Fruit fly (Drosophila melanogaster) whole organism, embryonic: ENCODE results near the gene CG34001.

ENCODE experiments used
- ATbp ChIP-seq: fragments of 200-800 bp; sonication (Bioruptor generic); optimal IDR thresholded peaks from 2 replicates; lab custom pipeline; 2017; ENCODE audit warnings: missing biosample characterization, mild to moderate bottlenecking, missing genetic modification characterization, missing genetic modification reagents
- B-H1 ChIP-seq: fragments of 200-800 bp; sonication (Bioruptor generic); IDR thresholded peaks from 3 replicates; pipeline ENCODE4 v1.3.6; 2022; ENCODE audit warnings: missing biosample characterization, missing genetic modification characterization
- B-H2 ChIP-seq: fragments of 200-800 bp; sonication (Bioruptor generic); optimal IDR thresholded peaks from 2 replicates; lab custom pipeline; 2018; ENCODE audit warnings: missing biosample characterization, mild to moderate bottlenecking, missing genetic modification characterization
- CG10274 ChIP-seq: fragments of 200-800 bp; sonication (Bioruptor generic); optimal IDR thresholded peaks from 3 replicates; lab custom pipeline; 2017; ENCODE audit warnings: missing biosample characterization, mild to moderate bottlenecking, missing genetic modification characterization
- CG10979 ChIP-seq: fragments of 200-800 bp; sonication (Bioruptor generic); optimal IDR thresholded peaks from 2 replicates; lab custom pipeline; 2018; ENCODE audit warnings: missing biosample characterization, mild to moderate bottlenecking, missing genetic modification characterization, moderate library complexity
- CG11695 ChIP-seq: fragments of 200-800 bp; sonication (Bioruptor generic); IDR thresholded peaks from 3 replicates; pipeline ENCODE4 v1.3.6; 2022; ENCODE audit warnings: missing biosample characterization, missing genetic modification characterization
- CG11723 ChIP-seq: fragments of 200-800 bp; sonication (Bioruptor generic); optimal IDR thresholded peaks from 2 replicates; lab custom pipeline; 2017; ENCODE audit warnings: missing biosample characterization, mild to moderate bottlenecking, missing genetic modification characterization
- CG1647 ChIP-seq: fragments of 200-800 bp; sonication (Bioruptor generic); optimal IDR thresholded peaks from 3 replicates; lab custom pipeline; 2016; ENCODE audit warnings: missing biosample characterization, missing genetic modification characterization
- CG16815 ChIP-seq: fragments of 200-800 bp; sonication (Bioruptor generic); optimal IDR thresholded peaks from 3 replicates; lab custom pipeline; 2017; ENCODE audit warnings: missing biosample characterization, mild to moderate bottlenecking, missing genetic modification characterization
- CG2678 ChIP-seq: fragments of 200-800 bp; sonication (Bioruptor generic); optimal IDR thresholded peaks from 3 replicates; lab custom pipeline; 2019; ENCODE audit warnings: missing biosample characterization, mild to moderate bottlenecking, missing genetic modification characterization, moderate library complexity
- CG2889 ChIP-seq: fragments of 200-800 bp; sonication (Bioruptor generic); IDR thresholded peaks from 3 replicates; pipeline ENCODE4 v1.3.6; 2022; ENCODE audit warnings: missing biosample characterization, missing genetic modification characterization
- CG31224 ChIP-seq: fragments of 200-800 bp; sonication (Bioruptor generic); IDR thresholded peaks from 2 replicates; pipeline ENCODE4 v1.3.6; 2022; ENCODE audit warnings: missing biosample characterization, missing genetic modification characterization
- CG32772 ChIP-seq: fragments of 200-800 bp; sonication (Bioruptor generic); IDR thresholded peaks from 2 replicates; pipeline ENCODE4 v1.3.6; 2022; ENCODE audit warnings: missing biosample characterization, missing genetic modification characterization
- CG33557 ChIP-seq: fragments of 200-800 bp; sonication (Bioruptor generic); optimal IDR thresholded peaks from 2 replicates; lab custom pipeline; 2019; ENCODE audit warnings: missing biosample characterization, mild to moderate bottlenecking, missing genetic modification characterization, moderate library complexity
- CG4707 ChIP-seq: fragments of 200-800 bp; sonication (Bioruptor generic); optimal IDR thresholded peaks from 2 replicates; lab custom pipeline; 2018; ENCODE audit warnings: missing biosample characterization, mild to moderate bottlenecking, missing genetic modification characterization, moderate library complexity
- CG6254 ChIP-seq: fragments of 200-800 bp; sonication (Bioruptor generic); optimal IDR thresholded peaks from 3 replicates; lab custom pipeline; 2017; ENCODE audit warnings: mild to moderate bottlenecking, missing biosample characterization, missing genetic modification reagents, missing genetic modification characterization
- CG7786 ChIP-seq: fragments of 200-800 bp; sonication (Bioruptor generic); optimal IDR thresholded peaks from 2 replicates; lab custom pipeline; 2016; ENCODE audit warnings: missing biosample characterization, missing genetic modification characterization
- CG9437 ChIP-seq: fragments of 200-800 bp; sonication (Bioruptor generic); optimal IDR thresholded peaks from 2 replicates; lab custom pipeline; 2018; ENCODE audit warnings: missing biosample characterization, mild to moderate bottlenecking, missing genetic modification characterization
- Camta ChIP-seq: fragments of 200-800 bp; sonication (Bioruptor generic); optimal IDR thresholded peaks from 2 replicates; lab custom pipeline; 2016; ENCODE audit warnings: missing biosample characterization, missing genetic modification characterization
- HLH4C ChIP-seq: fragments of 200-800 bp; sonication (Bioruptor generic); IDR thresholded peaks from 3 replicates; pipeline ENCODE4 v1.3.6; 2022; ENCODE audit warnings: missing biosample characterization, missing genetic modification characterization; ENCODE audit not compliant: partially characterized antibody
- Hey ChIP-seq: fragments of 200-800 bp; sonication (Bioruptor generic); optimal IDR thresholded peaks from 3 replicates; lab custom pipeline; 2018; ENCODE audit warnings: missing biosample characterization, mild to moderate bottlenecking, missing genetic modification characterization
- Hmr ChIP-seq: fragments of 200-800 bp; sonication (Bioruptor generic); optimal IDR thresholded peaks from 3 replicates; lab custom pipeline; 2017; ENCODE audit warnings: mild to moderate bottlenecking, missing biosample characterization, missing genetic modification reagents, missing genetic modification characterization
- Hmx ChIP-seq: fragments of 200-800 bp; sonication (Bioruptor generic); optimal IDR thresholded peaks from 2 replicates; lab custom pipeline; 2016; ENCODE audit warnings: missing biosample characterization, missing genetic modification characterization
- Hr51 ChIP-seq, 2 experiments: fragments of 200-800 bp; sonication (Bioruptor generic); optimal IDR thresholded peaks; 2 replicates in 1 of 2; 3 replicates in 1 of 2; lab custom pipeline; 2016 to 2018; ENCODE audit warnings: missing biosample characterization in 2 of 2, missing genetic modification characterization in 2 of 2, mild to moderate bottlenecking in 1 of 2, moderate library complexity in 1 of 2
- MESR4 ChIP-seq: fragments of 200-800 bp; sonication (Bioruptor generic); optimal IDR thresholded peaks from 2 replicates; lab custom pipeline; 2018; ENCODE audit warnings: missing biosample characterization, mild to moderate bottlenecking, missing genetic modification characterization, moderate library complexity
- NfI ChIP-seq: fragments of 200-800 bp; sonication (Bioruptor generic); optimal IDR thresholded peaks from 3 replicates; lab custom pipeline; 2018; ENCODE audit warnings: missing biosample characterization, mild to moderate bottlenecking, missing genetic modification characterization, moderate library complexity
- Ravus ChIP-seq: fragments of 200-800 bp; sonication (Bioruptor generic); IDR thresholded peaks from 2 replicates; pipeline ENCODE4 v1.3.6; 2022; ENCODE audit warnings: missing biosample characterization, missing genetic modification characterization
- Spps ChIP-seq: fragments of 200-800 bp; sonication (Bioruptor generic); optimal IDR thresholded peaks from 2 replicates; lab custom pipeline; 2018; ENCODE audit warnings: missing biosample characterization, mild to moderate bottlenecking, missing genetic modification characterization
- Sry-δ ChIP-seq: fragments of 200-800 bp; sonication (Bioruptor generic); optimal IDR thresholded peaks from 2 replicates; lab custom pipeline; 2016; ENCODE audit warnings: missing biosample characterization, missing genetic modification characterization
- Vsx1 ChIP-seq: fragments of 200-800 bp; sonication (Bioruptor generic); optimal IDR thresholded peaks from 2 replicates; lab custom pipeline; 2017; ENCODE audit warnings: missing biosample characterization, mild to moderate bottlenecking, missing genetic modification characterization, missing genetic modification reagents
- ab ChIP-seq: fragments of 200-800 bp; sonication (Bioruptor generic); optimal IDR thresholded peaks from 2 replicates; lab custom pipeline; 2016; ENCODE audit warnings: missing biosample characterization, missing genetic modification characterization
- abd-A ChIP-seq: fragments of 200-800 bp; sonication (Bioruptor generic); optimal IDR thresholded peaks from 3 replicates; lab custom pipeline; 2019; ENCODE audit warnings: missing biosample characterization, mild to moderate bottlenecking, missing genetic modification characterization, moderate library complexity
- ap ChIP-seq: fragments of 200-800 bp; sonication (Bioruptor generic); IDR thresholded peaks from 2 replicates; pipeline ENCODE4 v1.3.6; 2022; ENCODE audit warnings: missing biosample characterization, missing genetic modification characterization
- ara ChIP-seq: fragments of 200-800 bp; sonication (Bioruptor generic); IDR thresholded peaks from 2 replicates; pipeline ENCODE4 v1.3.6; 2022; ENCODE audit warnings: missing biosample characterization, missing genetic modification characterization
- ash1 ChIP-seq: fragments of 200-800 bp; sonication (Bioruptor generic); optimal IDR thresholded peaks from 2 replicates; lab custom pipeline; 2018; ENCODE audit warnings: missing biosample characterization, mild to moderate bottlenecking, missing genetic modification characterization
- br ChIP-seq: fragments of >200 bp; optimal IDR thresholded peaks from 2 replicates; lab custom pipeline; 2017
- disco-r ChIP-seq: fragments of 200-800 bp; sonication (Bioruptor generic); optimal IDR thresholded peaks from 2 replicates; lab custom pipeline; 2016; ENCODE audit warnings: missing biosample characterization, missing genetic modification characterization
- gro ChIP-seq: fragments of 200-800 bp; sonication (Bioruptor generic); optimal IDR thresholded peaks from 2 replicates; lab custom pipeline; 2016; ENCODE audit warnings: missing biosample characterization, missing genetic modification characterization
- hkb ChIP-seq, 2 experiments: fragments of 200-800 bp in 1 of 2; fragments of >200 bp in 1 of 2; sonication (Bioruptor generic) in 1 of 2; IDR thresholded peaks in 1 of 2; optimal IDR thresholded peaks in 1 of 2; 2 replicates each; pipeline versions ENCODE4 v1.3.6 to Lab custom; 2017 to 2022; ENCODE audit warnings: missing biosample characterization in 1 of 2, missing genetic modification characterization in 1 of 2
- inv ChIP-seq: fragments of 200-800 bp; sonication (Bioruptor generic); IDR thresholded peaks from 2 replicates; pipeline ENCODE4 v1.3.6; 2022; ENCODE audit warnings: missing biosample characterization, missing genetic modification characterization; ENCODE audit not compliant: partially characterized antibody
- luna ChIP-seq: fragments of 200-800 bp; sonication (Bioruptor generic); optimal IDR thresholded peaks from 2 replicates; lab custom pipeline; 2016; ENCODE audit warnings: missing biosample characterization, missing genetic modification characterization
- onecut ChIP-seq: fragments of 200-800 bp; sonication (Bioruptor generic); IDR thresholded peaks from 2 replicates; pipeline ENCODE4 v1.3.6; 2022; ENCODE audit warnings: missing biosample characterization, missing genetic modification characterization
- otp ChIP-seq: fragments of 200-800 bp; sonication (Bioruptor generic); IDR thresholded peaks from 3 replicates; pipeline ENCODE4, ENCODE4 v1.3.6; 2022; ENCODE audit warnings: missing biosample characterization, missing genetic modification characterization
- pho ChIP-seq: fragments of 200-800 bp; sonication (Bioruptor generic); optimal IDR thresholded peaks from 2 replicates; lab custom pipeline; 2016; ENCODE audit warnings: missing biosample characterization, missing genetic modification characterization
- phol ChIP-seq: fragments of 200-800 bp; sonication (Bioruptor generic); optimal IDR thresholded peaks from 3 replicates; lab custom pipeline; 2018; ENCODE audit warnings: missing biosample characterization, mild to moderate bottlenecking, missing genetic modification characterization, moderate library complexity
- pnt ChIP-seq: fragments of 200-800 bp; sonication (Bioruptor generic); optimal IDR thresholded peaks from 3 replicates; lab custom pipeline; 2016; ENCODE audit warnings: missing biosample characterization, missing genetic modification characterization
- seq ChIP-seq: fragments of 200-800 bp; sonication (Bioruptor generic); IDR thresholded peaks from 2 replicates; pipeline ENCODE4 v1.3.6; 2022; ENCODE audit warnings: missing biosample characterization, missing genetic modification characterization
- sim ChIP-seq: fragments of 200-800 bp; sonication (Bioruptor generic); IDR thresholded peaks from 2 replicates; pipeline ENCODE4 v1.3.6; 2022; ENCODE audit warnings: missing biosample characterization, missing genetic modification characterization
- tna ChIP-seq: fragments of 200-800 bp; sonication (Bioruptor generic); IDR thresholded peaks from 2 replicates; pipeline ENCODE4 v1.3.6; 2022; ENCODE audit warnings: missing biosample characterization, missing genetic modification characterization; ENCODE audit not compliant: partially characterized antibody

Gene CG34001

DNA sequence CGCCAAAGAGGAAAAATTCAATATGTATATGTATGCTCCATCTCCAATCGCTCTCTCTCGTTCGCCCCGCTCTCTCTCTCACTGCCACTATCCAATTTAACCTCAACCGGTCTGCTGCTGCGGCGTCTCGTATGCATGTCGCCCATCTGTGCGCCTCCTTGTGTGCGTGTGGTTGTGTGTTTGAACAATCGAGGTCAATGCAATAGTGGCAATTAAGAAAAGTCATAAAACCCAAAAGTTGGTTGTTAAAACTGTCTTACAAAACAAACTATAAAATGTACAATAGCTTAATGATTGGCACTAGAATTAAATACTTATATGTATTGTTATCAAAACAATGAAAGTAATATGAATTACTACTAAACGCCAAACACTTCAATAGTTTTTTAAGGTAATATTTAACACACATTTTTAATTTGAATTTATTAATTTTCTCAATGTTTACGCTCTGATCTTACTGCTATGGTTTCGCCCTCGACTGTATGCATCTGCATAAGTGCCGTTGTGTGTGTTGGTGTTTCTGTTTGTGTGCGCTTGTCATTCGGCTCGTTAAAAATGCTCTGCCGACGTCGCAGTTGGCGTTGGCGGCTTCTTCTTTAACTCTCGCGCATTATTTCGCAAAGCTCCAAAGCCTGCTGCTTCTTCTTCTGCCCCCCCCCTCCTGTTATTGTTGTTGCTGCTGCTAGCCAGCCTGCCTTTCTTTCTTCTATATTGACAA, 34.7 kb downstream of the CG34001 start (continued):
- TF ChIP-seq Camta (GFP tag; lab: Kevin White, UChicago) = peak; percentile 90
- TF ChIP-seq CG11695 (GFP tag; lab: Robert Waterston, UW) = peak; percentile 97
- peak; percentile 98 for TF ChIP-seq phol (tag; lab: Kevin White, UChicago)
- TF ChIP-seq CG6254 (GFP tag; lab: Kevin White, UChicago) = peak; percentile 95
- TF ChIP-seq br (lab: Kevin White, UChicago) = no peak
- TF ChIP-seq CG2889 = peak; percentile 84
- TF ChIP-seq HLH4C (GFP tag; lab: Robert Waterston, UW) = no peak
- peak; percentile 87 for TF ChIP-seq Hmx
- TF ChIP-seq NfI (GFP tag; lab: Kevin White, UChicago) = peak; percentile 97
- TF ChIP-seq seq = peak; percentile 96
- TF ChIP-seq MESR4 (GFP tag; lab: Kevin White, UChicago) = peak; percentile 45
- peak; percentile 75 for TF ChIP-seq disco-r
- TF ChIP-seq Hey = peak; percentile 82
- TF ChIP-seq CG31224 (GFP tag; lab: Robert Waterston, UW) = peak; percentile 84
- TF ChIP-seq hkb (optimal IDR thresholded peaks at IDR 0.05; lab: Kevin White, UChicago) = no peak
- peak; percentile 95 for TF ChIP-seq hkb (GFP tag; IDR thresholded peaks at IDR 0.05; lab: Robert Waterston, UW)
- TF ChIP-seq CG1647 (GFP tag; lab: Kevin White, UChicago) = peak; percentile 78
- TF ChIP-seq CG7786 = peak; percentile 74
- peak; percentile 96 for TF ChIP-seq ATbp (GFP tag; lab: Kevin White, UChicago)
- peak; percentile 97 for TF ChIP-seq CG11723
- TF ChIP-seq CG32772 (GFP tag; lab: Robert Waterston, UW) = peak; percentile 90
- peak; percentile 51 for TF ChIP-seq ab (GFP tag; lab: Kevin White, UChicago)
- peak; percentile 83 for TF ChIP-seq otp (GFP tag; lab: Robert Waterston, UW)
- TF ChIP-seq ash1 (GFP tag; lab: Kevin White, UChicago) = peak; percentile 66
- no peak for TF ChIP-seq inv (GFP tag; lab: Robert Waterston, UW)
- TF ChIP-seq CG4707 = peak; percentile 89
- peak; percentile 97 for TF ChIP-seq Spps (tag; lab: Kevin White, UChicago)
- peak; percentile 89 for TF ChIP-seq B-H1 (GFP tag; lab: Robert Waterston, UW)
- TF ChIP-seq Hr51 (GFP tag; optimal IDR thresholded peaks at IDR 0.05; lab: Kevin White, UChicago) = peak; percentile 93 to 99
- TF ChIP-seq pho = peak; percentile 83
- peak; percentile 91 for TF ChIP-seq abd-A (tag; lab: Kevin White, UChicago)
- TF ChIP-seq ara (GFP tag; lab: Robert Waterston, UW) = peak; percentile 90
- TF ChIP-seq Sry-δ (GFP tag; lab: Kevin White, UChicago) = peak; percentile 25
- TF ChIP-seq B-H2 = peak; percentile 78
- peak; percentile 99 for TF ChIP-seq CG10979
- peak; percentile 86 for TF ChIP-seq ap
- TF ChIP-seq CG33557 (GFP tag; lab: Kevin White, UChicago) = peak; percentile 99
- peak; percentile 87 for TF ChIP-seq pnt (GFP tag; lab: Kevin White, UChicago)
- peak; percentile 97 for TF ChIP-seq CG16815 (GFP tag; lab: Kevin White, UChicago)
- peak; percentile 98 for TF ChIP-seq Hmr (GFP tag; lab: Kevin White, UChicago)
- TF ChIP-seq luna (GFP tag; lab: Kevin White, UChicago) = peak; percentile 54
- TF ChIP-seq Ravus (GFP tag; lab: Robert Waterston, UW) = peak; percentile 65
- peak; percentile 99 for TF ChIP-seq CG2678 (tag; lab: Kevin White, UChicago)
- TF ChIP-seq tna (GFP tag; lab: Robert Waterston, UW) = no peak
- TF ChIP-seq CG9437 (GFP tag; lab: Kevin White, UChicago) = peak; percentile 96
- peak; percentile 96 for TF ChIP-seq Vsx1 (GFP tag; lab: Kevin White, UChicago)
- peak; percentile 89 for TF ChIP-seq onecut (GFP tag; lab: Robert Waterston, UW)
- TF ChIP-seq sim = peak; percentile 91
- TF ChIP-seq CG10274 = peak; percentile 89
- TF ChIP-seq gro = peak; percentile 81
